Fruit fly (Drosophila melanogaster) whole organism, adult: ENCODE results near the gene Sf3b3.
A peak's percentile ranks its signal among the peaks of the same experiment; 100 is the strongest.

Source experiments
- CG11617 ChIP-seq: fragments of 200-800 bp; sonication (Bioruptor generic); optimal IDR thresholded peaks from 2 replicates; lab custom pipeline; 2017; ENCODE audit warnings: mild to moderate bottlenecking, missing biosample characterization, missing genetic modification reagents, missing genetic modification characterization
- CG12768 ChIP-seq: fragments of 200-800 bp; sonication (Bioruptor generic); optimal IDR thresholded peaks from 2 replicates; lab custom pipeline; 2017; ENCODE audit warnings: missing biosample characterization, missing genetic modification characterization, mild to moderate bottlenecking, moderate library complexity, missing genetic modification reagents
- CG14711 ChIP-seq: fragments of 200-800 bp; sonication (Bioruptor generic); optimal IDR thresholded peaks from 2 replicates; lab custom pipeline; 2018; ENCODE audit warnings: missing biosample characterization, mild to moderate bottlenecking, missing genetic modification characterization, moderate library complexity
- CG1620 ChIP-seq: fragments of 200-800 bp; sonication (Bioruptor generic); optimal IDR thresholded peaks from 2 replicates; lab custom pipeline; 2016; ENCODE audit warnings: missing biosample characterization, missing genetic modification characterization
- CG33017 ChIP-seq: fragments of 200-800 bp; sonication (Bioruptor generic); optimal IDR thresholded peaks from 2 replicates; lab custom pipeline; 2018; ENCODE audit warnings: missing biosample characterization, mild to moderate bottlenecking, missing genetic modification characterization, moderate library complexity
- CG5204 ChIP-seq: fragments of 200-800 bp; sonication (Bioruptor generic); optimal IDR thresholded peaks from 2 replicates; lab custom pipeline; 2016; ENCODE audit warnings: missing biosample characterization, missing genetic modification characterization
- CG7045 ChIP-seq: fragments of 200-800 bp; sonication (Bioruptor generic); optimal IDR thresholded peaks from 2 replicates; lab custom pipeline; 2017; ENCODE audit warnings: missing biosample characterization, mild to moderate bottlenecking, missing genetic modification characterization
- CG7101 ChIP-seq: fragments of 200-800 bp; sonication (Bioruptor generic); optimal IDR thresholded peaks from 2 replicates; lab custom pipeline; 2018; ENCODE audit warnings: missing biosample characterization, mild to moderate bottlenecking, missing genetic modification characterization, moderate library complexity
- Clk ChIP-seq: fragments of 200-800 bp; sonication (Bioruptor generic); optimal IDR thresholded peaks from 2 replicates; lab custom pipeline; 2017; ENCODE audit warnings: missing biosample characterization, missing genetic modification characterization
- Crg-1 ChIP-seq: fragments of 200-800 bp; sonication (Bioruptor generic); optimal IDR thresholded peaks from 2 replicates; lab custom pipeline; 2016; ENCODE audit warnings: missing biosample characterization, missing genetic modification characterization
- Hr96 ChIP-seq: fragments of 200-800 bp; sonication (Bioruptor generic); optimal IDR thresholded peaks from 2 replicates; lab custom pipeline; 2016; ENCODE audit warnings: missing biosample characterization, missing genetic modification characterization
- Mnt ChIP-seq: fragments of 200-800 bp; sonication (Bioruptor generic); optimal IDR thresholded peaks from 2 replicates; lab custom pipeline; 2016; ENCODE audit warnings: missing biosample characterization, mild to moderate bottlenecking, missing genetic modification characterization
- bab1 ChIP-seq: fragments of 200-800 bp; sonication (Bioruptor generic); optimal IDR thresholded peaks from 3 replicates; lab custom pipeline; 2019; ENCODE audit warnings: missing biosample characterization, mild to moderate bottlenecking, missing genetic modification characterization, moderate library complexity
- cic ChIP-seq: fragments of 200-800 bp; sonication (Bioruptor generic); optimal IDR thresholded peaks from 2 replicates; lab custom pipeline; 2017; ENCODE audit warnings: missing biosample characterization, mild to moderate bottlenecking, missing genetic modification characterization, moderate library complexity
- cnc ChIP-seq, 2 experiments: fragments of >200 bp; optimal IDR thresholded peaks; 2 replicates each; lab custom pipeline; 2017
- kay ChIP-seq: fragments of 200-800 bp; sonication (Bioruptor generic); peaks from one replicate; lab custom pipeline; 2016; ENCODE audit warnings: missing biosample characterization, missing genetic modification characterization, borderline replicate concordance
- ovo ChIP-seq: fragments of 200-800 bp; sonication (Bioruptor generic); optimal IDR thresholded peaks from 2 replicates; lab custom pipeline; 2016; ENCODE audit warnings: missing biosample characterization, missing genetic modification characterization
- pad ChIP-seq: fragments of 200-800 bp; sonication (Bioruptor generic); optimal IDR thresholded peaks from 3 replicates; lab custom pipeline; 2017; ENCODE audit warnings: missing biosample characterization, missing genetic modification characterization, mild to moderate bottlenecking, moderate library complexity, missing genetic modification reagents
- tj ChIP-seq: fragments of 200-800 bp; sonication (Bioruptor generic); optimal IDR thresholded peaks from 3 replicates; lab custom pipeline; 2017; ENCODE audit warnings: missing biosample characterization, mild to moderate bottlenecking, missing genetic modification characterization, moderate library complexity
- toe ChIP-seq: fragments of 200-800 bp; sonication (Bioruptor generic); optimal IDR thresholded peaks from 2 replicates; lab custom pipeline; 2016; ENCODE audit warnings: missing biosample characterization, missing genetic modification characterization

Gene Sf3b3

DNA sequence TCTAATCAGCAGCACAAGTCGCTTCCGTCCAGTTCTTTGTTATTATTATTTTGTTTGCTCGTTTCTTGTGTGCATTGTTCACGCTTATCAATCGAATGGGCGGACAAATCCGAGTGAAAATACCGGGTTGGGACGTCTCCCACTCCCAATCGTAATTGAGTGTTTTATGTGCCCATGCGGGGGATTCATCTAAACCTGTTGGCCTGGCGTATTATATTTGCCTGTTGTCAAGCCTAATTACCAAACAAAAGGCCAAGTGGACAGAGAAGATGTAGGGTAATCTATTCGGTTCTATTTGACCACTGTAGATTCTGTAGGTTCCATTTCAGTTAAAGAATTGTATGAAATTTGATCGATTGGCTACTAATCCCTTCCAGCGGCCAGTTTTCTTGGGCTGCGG is 42.9 kb upstream of the Sf3b3 start:
- TF ChIP-seq kay (GFP tag; lab: Kevin White, UChicago) (no peak), Crg-1 (GFP tag; lab: Kevin White, UChicago) (no peak), CG5204 (GFP tag; lab: Kevin White, UChicago) (no peak), CG12768 (no peak), toe (GFP tag; lab: Kevin White, UChicago) (no peak), CG1620 (GFP tag; lab: Kevin White, UChicago) (no peak), pad (no peak), CG7101 (tag; lab: Kevin White, UChicago) (no peak), cnc (optimal IDR thresholded peaks at IDR 0.05; lab: Kevin White, UChicago) (no peak), CG11617 (no peak)

DNA sequence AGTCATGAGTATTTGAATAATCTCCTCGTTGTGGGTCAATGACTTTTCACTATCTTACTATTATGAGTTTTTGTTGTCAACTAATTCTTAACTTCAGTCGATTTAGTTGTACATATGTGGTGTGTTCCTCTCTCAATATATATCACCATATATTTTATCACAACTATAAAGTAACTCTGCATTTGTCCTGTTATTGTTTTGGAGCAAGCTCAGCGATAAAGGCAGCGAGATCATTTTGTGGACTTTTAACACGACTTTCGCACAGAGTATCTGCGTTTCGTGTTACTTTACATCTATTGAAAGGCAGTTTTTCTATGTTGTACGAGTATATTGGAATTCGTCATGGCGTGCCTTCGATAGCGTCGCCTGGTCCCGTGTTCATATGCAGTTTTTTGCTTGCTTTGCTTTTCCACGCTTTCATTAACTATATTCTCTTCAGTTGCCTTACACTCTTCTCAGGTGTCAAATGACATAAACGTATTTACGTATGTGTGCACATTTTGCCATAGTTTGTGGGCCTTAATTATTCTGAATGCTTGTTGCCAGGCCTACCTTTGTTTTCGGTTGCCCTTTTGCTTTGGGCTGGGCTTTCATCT is 42.3 kb upstream of the Sf3b3 start:
- no peak for TF ChIP-seq ovo (GFP tag; lab: Kevin White, UChicago)
- TF ChIP-seq Hr96 (GFP tag; lab: Kevin White, UChicago), result no peak
- TF ChIP-seq CG12768, result no peak
- no peak for TF ChIP-seq toe (GFP tag; lab: Kevin White, UChicago)
- no peak for TF ChIP-seq Clk (GFP tag; lab: Kevin White, UChicago)
- TF ChIP-seq CG14711 (tag; lab: Kevin White, UChicago), result peak; percentile 59
- no peak for TF ChIP-seq CG33017 (tag; lab: Kevin White, UChicago)
- TF ChIP-seq CG1620 (GFP tag; lab: Kevin White, UChicago), result no peak
- TF ChIP-seq bab1 (GFP tag; lab: Kevin White, UChicago), result peak; percentile 25
- no peak for TF ChIP-seq pad
- no peak for TF ChIP-seq CG7101 (tag; lab: Kevin White, UChicago)
- no peak for TF ChIP-seq cnc (optimal IDR thresholded peaks at IDR 0.05; lab: Kevin White, UChicago)
- TF ChIP-seq Mnt (GFP tag; lab: Kevin White, UChicago), result no peak
- TF ChIP-seq tj (GFP tag; lab: Kevin White, UChicago), result peak; percentile 92
- TF ChIP-seq cic (GFP tag; lab: Kevin White, UChicago), result no peak
- TF ChIP-seq Crg-1 (GFP tag; lab: Kevin White, UChicago), result no peak
- TF ChIP-seq CG11617, result no peak
- TF ChIP-seq CG7045 (GFP tag; lab: Kevin White, UChicago), result no peak
- TF ChIP-seq CG5204 (GFP tag; lab: Kevin White, UChicago), result no peak
- peak; percentile 47 for TF ChIP-seq kay (GFP tag; lab: Kevin White, UChicago)

DNA sequence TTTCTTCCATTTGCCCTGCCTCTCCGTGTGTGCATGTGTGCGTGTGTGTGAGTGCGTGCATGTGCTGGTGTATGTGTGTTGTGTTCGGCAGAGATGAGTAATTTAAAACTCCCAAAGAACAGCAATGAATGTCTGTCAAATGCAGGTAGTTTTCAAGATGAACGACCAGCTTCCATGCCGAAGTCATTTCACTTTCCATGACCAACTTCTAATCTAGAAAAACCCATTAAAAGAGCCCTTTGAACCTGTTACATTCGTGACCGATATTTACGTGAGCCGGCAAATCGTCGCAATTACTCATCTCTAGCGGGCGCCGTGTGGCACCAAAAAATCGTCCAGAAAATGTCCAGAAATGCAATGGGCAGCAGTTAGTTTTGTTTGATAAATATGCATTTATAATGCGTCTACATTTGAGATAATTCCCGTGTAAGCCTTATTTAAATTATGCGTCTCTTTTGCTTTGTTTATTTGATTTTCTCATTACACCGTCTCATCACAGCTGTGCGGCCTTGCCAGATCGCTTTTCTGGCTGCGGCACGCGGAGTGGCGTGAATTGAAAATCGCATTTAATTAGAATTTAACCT is 39.3 kb upstream of the Sf3b3 start:
- TF ChIP-seq CG7101 (tag; lab: Kevin White, UChicago) (peak; percentile 21), tj (GFP tag; lab: Kevin White, UChicago) (peak; percentile 22), bab1 (GFP tag; lab: Kevin White, UChicago) (no peak), CG33017 (tag; lab: Kevin White, UChicago) (peak; percentile 15), Hr96 (GFP tag; lab: Kevin White, UChicago) (peak; percentile 57), CG7045 (GFP tag; lab: Kevin White, UChicago) (no peak), CG5204 (GFP tag; lab: Kevin White, UChicago) (no peak), cnc (optimal IDR thresholded peaks at IDR 0.05; lab: Kevin White, UChicago) (no peak), CG1620 (GFP tag; lab: Kevin White, UChicago) (peak; percentile 10), CG14711 (tag; lab: Kevin White, UChicago) (peak; percentile 30), CG11617 (peak; percentile 47), Clk (GFP tag; lab: Kevin White, UChicago) (no peak), pad (peak; percentile 1), cic (GFP tag; lab: Kevin White, UChicago) (no peak), Crg-1 (GFP tag; lab: Kevin White, UChicago) (peak; percentile 35), CG12768 (peak; percentile 28), Mnt (GFP tag; lab: Kevin White, UChicago) (peak; percentile 55), ovo (GFP tag; lab: Kevin White, UChicago) (no peak), toe (GFP tag; lab: Kevin White, UChicago) (peak; percentile 75), kay (GFP tag; lab: Kevin White, UChicago) (no peak)

DNA sequence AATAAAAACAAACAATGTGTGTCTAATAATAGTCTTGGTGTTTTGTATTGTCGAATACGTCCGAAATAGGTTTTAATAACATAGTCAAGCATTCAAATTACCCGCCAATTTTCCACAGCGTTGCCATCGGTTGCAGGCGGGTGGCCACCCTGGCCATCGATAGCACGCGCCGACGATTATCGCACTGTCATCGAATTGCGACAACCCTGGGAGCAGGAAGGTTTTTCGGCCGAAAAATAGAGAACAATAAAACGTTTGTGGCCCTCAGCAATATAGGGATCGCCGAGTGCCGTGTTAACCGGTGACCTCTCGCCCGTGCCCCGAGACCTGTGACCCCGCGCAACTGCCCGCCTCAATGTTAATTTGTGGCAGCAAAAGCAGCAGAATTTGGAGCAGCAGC is 38.5 kb upstream of the Sf3b3 start, which contains the start of gene Usp10:
Gene Usp10 (plus strand): TSS at position 187 of the 400 bp plus-strand sequence.
- no peak for TF ChIP-seq CG7101 (tag; lab: Kevin White, UChicago)
- TF ChIP-seq tj (GFP tag; lab: Kevin White, UChicago), result peak; percentile 53
- peak; percentile 60 to 92 for TF ChIP-seq cnc (optimal IDR thresholded peaks at IDR 0.05; lab: Kevin White, UChicago)
- TF ChIP-seq CG14711 (tag; lab: Kevin White, UChicago), result peak; percentile 99
- peak; percentile 48 for TF ChIP-seq Mnt (GFP tag; lab: Kevin White, UChicago)
- TF ChIP-seq kay (GFP tag; lab: Kevin White, UChicago), result no peak
- peak; percentile 43 for TF ChIP-seq cic (GFP tag; lab: Kevin White, UChicago)
- peak; percentile 19 for TF ChIP-seq bab1 (GFP tag; lab: Kevin White, UChicago)

DNA sequence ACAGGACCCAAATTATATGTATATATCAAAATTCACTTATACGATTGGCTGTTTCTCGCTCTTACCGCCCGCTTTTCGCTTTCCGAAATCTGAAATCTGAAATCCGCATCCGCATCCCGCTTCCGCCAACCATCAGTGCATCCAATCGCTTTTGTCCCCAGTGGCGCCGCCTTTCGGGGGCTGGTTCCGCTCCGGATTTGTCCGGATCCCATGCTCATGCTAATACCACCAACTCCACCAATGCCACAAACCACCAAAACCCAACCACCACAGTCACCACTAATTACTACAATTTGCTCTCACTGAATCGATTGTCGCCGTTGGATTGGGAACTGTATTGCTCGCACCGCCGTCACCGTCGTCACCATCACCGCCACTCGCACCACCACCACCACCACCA is 35.6 kb upstream of the Sf3b3 start:
- TF ChIP-seq kay (GFP tag; lab: Kevin White, UChicago) (no peak), Clk (GFP tag; lab: Kevin White, UChicago) (no peak), toe (GFP tag; lab: Kevin White, UChicago) (no peak), CG7101 (tag; lab: Kevin White, UChicago) (no peak), bab1 (GFP tag; lab: Kevin White, UChicago) (no peak), CG1620 (GFP tag; lab: Kevin White, UChicago) (no peak), cic (GFP tag; lab: Kevin White, UChicago) (no peak), Mnt (GFP tag; lab: Kevin White, UChicago) (no peak), CG5204 (GFP tag; lab: Kevin White, UChicago) (no peak), CG11617 (no peak), tj (GFP tag; lab: Kevin White, UChicago) (no peak), CG14711 (tag; lab: Kevin White, UChicago) (no peak), Crg-1 (GFP tag; lab: Kevin White, UChicago) (no peak), CG12768 (no peak), cnc (optimal IDR thresholded peaks at IDR 0.05; lab: Kevin White, UChicago) (no peak), ovo (GFP tag; lab: Kevin White, UChicago) (no peak), CG33017 (tag; lab: Kevin White, UChicago) (no peak), Hr96 (GFP tag; lab: Kevin White, UChicago) (no peak), pad (no peak), CG7045 (GFP tag; lab: Kevin White, UChicago) (no peak)
